Fruit fly (Drosophila melanogaster): Measurements from ENCODE around the gene CG13375.

Gene CG13375

DNA sequence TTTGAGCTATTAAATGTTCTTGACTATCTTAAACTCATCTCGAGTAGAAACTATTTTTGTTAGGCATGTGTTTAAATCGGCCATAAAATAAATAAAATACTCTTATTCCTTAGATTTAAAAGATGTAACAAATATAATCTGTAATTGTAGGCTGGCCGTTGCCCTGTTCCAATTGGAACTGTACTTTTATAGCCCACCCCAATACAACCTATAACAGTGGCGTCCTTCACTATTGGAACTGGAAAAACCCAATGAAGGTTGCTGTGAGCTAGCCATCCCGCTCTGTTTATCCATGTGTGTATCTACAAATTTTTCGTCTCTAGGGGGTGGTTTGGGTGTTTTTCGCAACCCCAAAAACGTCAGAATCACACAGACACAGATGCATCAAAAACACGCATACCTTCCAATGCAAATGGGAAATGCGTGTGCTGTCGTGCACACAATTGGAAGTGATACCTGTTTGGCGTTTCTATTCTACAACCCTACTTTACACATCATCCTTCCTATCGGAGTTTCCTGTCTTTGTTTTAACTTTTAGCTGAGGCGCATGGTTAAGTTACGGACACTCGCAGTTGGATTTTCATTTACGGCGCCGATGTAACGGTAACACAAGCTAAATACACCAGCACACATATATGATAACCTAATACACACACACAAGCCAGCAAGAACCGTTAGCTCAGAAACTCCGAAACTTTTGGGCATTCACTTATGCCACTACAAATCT is 16.2 kb downstream of the CG13375 start (continued):
- TF ChIP-seq hb (GFP tag; IDR thresholded peaks at IDR 0.05; ENCODE audit: partially characterized antibody) (no peak), lmd (GFP tag; IDR thresholded peaks at IDR 0.05) (no peak), CG7372 (GFP tag; IDR thresholded peaks at IDR 0.05) (no peak), Pdp1 (GFP tag; optimal IDR thresholded peaks at IDR 0.05) (peak in 1 of 2 experiments; percentile 21), Rx (GFP tag; IDR thresholded peaks at IDR 0.05) (no peak), CG5180 (GFP tag; optimal IDR thresholded peaks at IDR 0.05) (no peak), Aef1 (GFP tag; IDR thresholded peaks at IDR 0.05) (no peak), CG15269 (tag; optimal IDR thresholded peaks at IDR 0.05) (peak; percentile 23), Fer3 (tag; optimal IDR thresholded peaks at IDR 0.05) (no peak), ranshi (GFP tag; IDR thresholded peaks at IDR 0.05) (no peak), CG6813 (GFP tag; optimal IDR thresholded peaks at IDR 0.05) (no peak), Lpt (GFP tag; optimal IDR thresholded peaks at IDR 0.05) (no peak), CG11085 (GFP tag; IDR thresholded peaks at IDR 0.05) (no peak), Asciz (GFP tag; optimal IDR thresholded peaks at IDR 0.05) (peak; percentile 7), TFAM (GFP tag; optimal IDR thresholded peaks at IDR 0.05) (no peak), ci (GFP tag; IDR thresholded peaks at IDR 0.05) (peak; percentile 67; the same call in 2 of the 3 replicates), ATbp (GFP tag; optimal IDR thresholded peaks at IDR 0.05) (peak; percentile 7), Sox100B (GFP tag; optimal IDR thresholded peaks at IDR 0.05) (no peak), CG10366 (GFP tag; IDR thresholded peaks at IDR 0.05) (no peak), nom (GFP tag; optimal IDR thresholded peaks at IDR 0.05) (no peak), Oaz (GFP tag; IDR thresholded peaks at IDR 0.05) (no peak), CG1602 (GFP tag; optimal IDR thresholded peaks at IDR 0.05) (no peak), wek (GFP tag; optimal IDR thresholded peaks at IDR 0.05) (no peak), C15 (GFP tag; IDR thresholded peaks at IDR 0.05) (no peak), NfI (GFP tag; optimal IDR thresholded peaks at IDR 0.05) (no peak), CG6254 (GFP tag; optimal IDR thresholded peaks at IDR 0.05) (no peak), slou (GFP tag; optimal IDR thresholded peaks at IDR 0.05) (no peak), Dad (GFP tag; optimal IDR thresholded peaks at IDR 0.05) (no peak), cwo (GFP tag; optimal IDR thresholded peaks at IDR 0.05) (no peak), CG18476 (GFP tag; optimal IDR thresholded peaks at IDR 0.05) (no peak), Hr3 (GFP tag; optimal IDR thresholded peaks at IDR 0.05) (no peak), grn (GFP tag; optimal IDR thresholded peaks at IDR 0.05) (no peak), Kr (GFP tag; optimal IDR thresholded peaks at IDR 0.05) (peak; percentile 35), eve (GFP tag; optimal IDR thresholded peaks at IDR 0.05) (peak in 1 of 2 experiments; percentile 75), lbe (GFP tag; optimal IDR thresholded peaks at IDR 0.05) (no peak), CG13775 (GFP tag; optimal IDR thresholded peaks at IDR 0.05) (no peak), Dip3 (GFP tag; optimal IDR thresholded peaks at IDR 0.05) (peak; percentile 2), CG12391 (tag; optimal IDR thresholded peaks at IDR 0.05) (no peak), CG10654 (GFP tag; optimal IDR thresholded peaks at IDR 0.05) (no peak), pho (GFP tag; optimal IDR thresholded peaks at IDR 0.05) (no peak), CG8290 (GFP tag; optimal IDR thresholded peaks at IDR 0.05) (no peak), CG8290 (tag; optimal IDR thresholded peaks at IDR 0.05) (peak in 1 of 2 experiments; percentile 59), CG8281 (tag; optimal IDR thresholded peaks at IDR 0.05) (no peak), pan (optimal IDR thresholded peaks at IDR 0.05) (no peak), pan (GFP tag; optimal IDR thresholded peaks at IDR 0.05 in 1 of 2, IDR thresholded peaks at IDR 0.05 in 1 of 2) (no peak), CG1792 (GFP tag; optimal IDR thresholded peaks at IDR 0.05) (no peak), Sry-β (GFP tag; optimal IDR thresholded peaks at IDR 0.05) (no peak), CG17568 (GFP tag; optimal IDR thresholded peaks at IDR 0.05) (no peak), CG4854 (GFP tag; optimal IDR thresholded peaks at IDR 0.05) (no peak), CG12769 (tag; optimal IDR thresholded peaks at IDR 0.05) (no peak)
